Worm (Caenorhabditis elegans): ENCODE measurements around the gene glod-4.

DNA sequence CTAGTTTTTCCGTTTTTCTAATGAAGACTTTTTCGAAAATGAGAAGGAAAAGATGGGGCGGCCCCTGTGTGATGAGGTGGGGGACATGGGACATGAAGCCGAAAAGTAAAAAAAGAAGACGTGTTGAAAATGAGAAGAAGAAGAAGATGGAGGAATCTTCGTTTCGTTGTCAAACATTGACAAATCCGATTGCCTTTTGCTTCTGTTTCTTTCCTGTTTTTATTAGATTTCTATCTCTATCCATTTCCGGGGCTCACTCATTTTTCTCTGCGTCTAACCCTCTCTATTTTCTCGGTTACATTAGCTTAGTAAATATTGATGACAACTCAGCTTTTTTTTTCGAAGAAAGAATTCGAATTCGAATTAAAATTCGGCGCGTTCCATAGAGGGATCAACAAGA is 33.7 kb upstream of the glod-4 start:
- TF ChIP-seq nhr-11 (tag; optimal IDR thresholded peaks at IDR 0.05) (no peak), unc-86 (tag; optimal IDR thresholded peaks at IDR 0.05) (no peak), fkh-6 (tag; optimal IDR thresholded peaks at IDR 0.05) (no peak), elt-4 (tag; optimal IDR thresholded peaks at IDR 0.05) (no peak), ceh-9 (tag; optimal IDR thresholded peaks at IDR 0.05) (no peak), dmd-4 (tag; optimal IDR thresholded peaks at IDR 0.05; ENCODE audit: borderline replicate concordance) (no peak), dve-1 (tag; optimal IDR thresholded peaks at IDR 0.05) (no peak), K02D7.2 (tag; optimal IDR thresholded peaks at IDR 0.05) (no peak), madf-2 (tag; optimal IDR thresholded peaks at IDR 0.05) (no peak), npax-4 (tag; optimal IDR thresholded peaks at IDR 0.05) (no peak), hlh-15 (tag; optimal IDR thresholded peaks at IDR 0.05) (no peak), hlh-8 (tag; optimal IDR thresholded peaks at IDR 0.05) (no peak), K09A11.1 (tag; optimal IDR thresholded peaks at IDR 0.05; ENCODE audit: insufficient read depth) (no peak), F13H6.1 (tag; optimal IDR thresholded peaks at IDR 0.05) (no peak)
